Fruit fly (Drosophila melanogaster) whole organism, prepupa: Measurements from ENCODE around the gene Obp99a.
A peak's percentile ranks its signal among the peaks of the same experiment; 100 is the strongest.

Source experiments
- Blimp-1 ChIP-seq: fragments of 200-800 bp; sonication (Bioruptor generic); optimal IDR thresholded peaks from 3 replicates; lab custom pipeline; 2017; ENCODE audit warnings: missing biosample characterization, missing genetic modification characterization, mild to moderate bottlenecking, moderate library complexity, missing genetic modification reagents
- CG11294 ChIP-seq: fragments of 200-800 bp; sonication (Bioruptor generic); IDR thresholded peaks from 2 replicates; pipeline ENCODE4 v1.3.6; 2022; ENCODE audit warnings: missing biosample characterization, missing genetic modification characterization
- CG11902 ChIP-seq: fragments of 200-800 bp; sonication (Bioruptor generic); optimal IDR thresholded peaks from 3 replicates; lab custom pipeline; 2016; ENCODE audit warnings: missing biosample characterization, missing genetic modification characterization
- CG15336 ChIP-seq: fragments of 200-800 bp; sonication (Bioruptor generic); IDR thresholded peaks from 2 replicates; pipeline ENCODE4 v1.3.6; 2022; ENCODE audit warnings: missing biosample characterization, missing genetic modification characterization
- CG1621 ChIP-seq: fragments of 200-800 bp; sonication (Bioruptor generic); optimal IDR thresholded peaks from 3 replicates; lab custom pipeline; 2018; ENCODE audit warnings: missing biosample characterization, mild to moderate bottlenecking, missing genetic modification characterization
- CG16779 ChIP-seq: fragments of 200-800 bp; sonication (Bioruptor generic); optimal IDR thresholded peaks from 3 replicates; lab custom pipeline; 2017; ENCODE audit warnings: missing biosample characterization, mild to moderate bottlenecking, missing genetic modification characterization
- CG3032 ChIP-seq: fragments of 200-800 bp; optimal IDR thresholded peaks from 2 replicates; lab custom pipeline; 2019; ENCODE audit warnings: missing biosample characterization, mild to moderate bottlenecking, missing genetic modification characterization, moderate library complexity
- CG32006 ChIP-seq: fragments of 200-800 bp; sonication (Bioruptor generic); optimal IDR thresholded peaks from 3 replicates; lab custom pipeline; 2017; ENCODE audit warnings: missing biosample characterization, mild to moderate bottlenecking, missing genetic modification characterization
- CG34406 ChIP-seq: fragments of 200-800 bp; sonication (Bioruptor generic); optimal IDR thresholded peaks from 3 replicates; lab custom pipeline; 2016; ENCODE audit warnings: missing biosample characterization, missing genetic modification characterization
- CG3919 ChIP-seq: fragments of 200-800 bp; sonication (Bioruptor generic); optimal IDR thresholded peaks from 3 replicates; lab custom pipeline; 2016; ENCODE audit warnings: missing biosample characterization, missing genetic modification characterization
- CG4318 ChIP-seq: fragments of 200-800 bp; sonication (Bioruptor generic); optimal IDR thresholded peaks from 3 replicates; lab custom pipeline; 2017; ENCODE audit warnings: missing biosample characterization, mild to moderate bottlenecking, missing genetic modification characterization
- CG6163 ChIP-seq: fragments of 200-800 bp; sonication (Bioruptor generic); IDR thresholded peaks from 3 replicates; pipeline ENCODE4 v1.3.6; 2022; ENCODE audit warnings: missing biosample characterization, missing genetic modification characterization
- CG6276 ChIP-seq: fragments of 200-800 bp; sonication (Bioruptor generic); optimal IDR thresholded peaks from 2 replicates; lab custom pipeline; 2017; ENCODE audit warnings: missing biosample characterization, mild to moderate bottlenecking, missing genetic modification characterization
- CG6792 ChIP-seq: fragments of 200-800 bp; sonication (Bioruptor generic); optimal IDR thresholded peaks from 3 replicates; lab custom pipeline; 2016; ENCODE audit warnings: missing biosample characterization, missing genetic modification characterization
- CG7368 ChIP-seq: fragments of 200-800 bp; sonication (Bioruptor generic); optimal IDR thresholded peaks from 3 replicates; lab custom pipeline; 2016; ENCODE audit warnings: missing biosample characterization, missing genetic modification characterization
- CG8119 ChIP-seq: fragments of 200-800 bp; sonication (Bioruptor generic); IDR thresholded peaks from 3 replicates; pipeline ENCODE4 v1.3.6; 2022; ENCODE audit warnings: missing biosample characterization, missing genetic modification characterization
- CG8319 ChIP-seq: fragments of 200-800 bp; sonication (Bioruptor generic); optimal IDR thresholded peaks from 3 replicates; lab custom pipeline; 2016; ENCODE audit warnings: missing biosample characterization, missing genetic modification characterization
- CG8632 ChIP-seq: fragments of 200-800 bp; sonication (Bioruptor generic); optimal IDR thresholded peaks from 3 replicates; lab custom pipeline; 2016; ENCODE audit warnings: missing biosample characterization, missing genetic modification characterization
- CG9139 ChIP-seq: fragments of 200-800 bp; sonication (Bioruptor generic); optimal IDR thresholded peaks from 3 replicates; lab custom pipeline; 2017; ENCODE audit warnings: missing biosample characterization, mild to moderate bottlenecking, missing genetic modification characterization
- Eip75B ChIP-seq: fragments of 200-800 bp; sonication (Bioruptor generic); optimal IDR thresholded peaks from 3 replicates; lab custom pipeline; 2016; ENCODE audit warnings: missing biosample characterization, missing genetic modification characterization
- Eip78C ChIP-seq: fragments of 200-800 bp; sonication (Bioruptor generic); peaks from one replicate; lab custom pipeline; 2016; ENCODE audit warnings: missing biosample characterization, missing genetic modification characterization
- Eip93F ChIP-seq: fragments of 200-800 bp; sonication (Bioruptor generic); optimal IDR thresholded peaks from 2 replicates; lab custom pipeline; 2016; ENCODE audit warnings: missing biosample characterization, mild to moderate bottlenecking, missing genetic modification characterization
- Ets96B ChIP-seq: fragments of 200-800 bp; optimal IDR thresholded peaks from 2 replicates; lab custom pipeline; 2019; ENCODE audit warnings: missing biosample characterization, mild to moderate bottlenecking, missing genetic modification characterization, moderate library complexity
- Hr38 ChIP-seq: sonication (Bioruptor generic); optimal IDR thresholded peaks from 2 replicates; lab custom pipeline; 2016; ENCODE audit warnings: missing biosample characterization, missing genetic modification characterization
- Hr39 ChIP-seq: fragments of 200-800 bp; sonication (Bioruptor generic); optimal IDR thresholded peaks from 2 replicates; lab custom pipeline; 2016; ENCODE audit warnings: missing biosample characterization, missing genetic modification characterization
- Met ChIP-seq: fragments of 200-800 bp; sonication (Bioruptor generic); optimal IDR thresholded peaks from 3 replicates; lab custom pipeline; 2016; ENCODE audit warnings: missing biosample characterization, missing genetic modification characterization
- OdsH ChIP-seq: fragments of 200-800 bp; sonication (Bioruptor generic); optimal IDR thresholded peaks from 3 replicates; lab custom pipeline; 2016; ENCODE audit warnings: missing biosample characterization, missing genetic modification characterization
- Sox102F ChIP-seq: fragments of 200-800 bp; sonication (Bioruptor generic); optimal IDR thresholded peaks from 2 replicates; lab custom pipeline; 2016; ENCODE audit warnings: missing biosample characterization, mild to moderate bottlenecking, missing genetic modification characterization
- Sox15 ChIP-seq: fragments of 200-800 bp; sonication (Bioruptor generic); optimal IDR thresholded peaks from 3 replicates; lab custom pipeline; 2016; ENCODE audit warnings: missing biosample characterization, missing genetic modification characterization
- achi ChIP-seq: fragments of 200-800 bp; sonication (Bioruptor generic); optimal IDR thresholded peaks from 3 replicates; lab custom pipeline; 2016; ENCODE audit warnings: missing biosample characterization, missing genetic modification characterization
- acj6 ChIP-seq: fragments of 200-800 bp; sonication (Bioruptor generic); optimal IDR thresholded peaks from 3 replicates; lab custom pipeline; 2016; ENCODE audit warnings: missing biosample characterization, missing genetic modification characterization
- cyc ChIP-seq: fragments of 200-800 bp; sonication (Bioruptor generic); optimal IDR thresholded peaks from 3 replicates; lab custom pipeline; 2016; ENCODE audit warnings: missing biosample characterization, missing genetic modification characterization
- fd59A ChIP-seq: fragments of 200-800 bp; sonication (Bioruptor generic); optimal IDR thresholded peaks from 2 replicates; lab custom pipeline; 2017; ENCODE audit warnings: missing biosample characterization, mild to moderate bottlenecking, missing genetic modification characterization, missing genetic modification reagents
- fd85E ChIP-seq: fragments of 200-800 bp; sonication (Bioruptor generic); optimal IDR thresholded peaks from 3 replicates; lab custom pipeline; 2016; ENCODE audit warnings: missing biosample characterization, missing genetic modification characterization
- net ChIP-seq: fragments of 200-800 bp; sonication (Bioruptor generic); optimal IDR thresholded peaks from 3 replicates; lab custom pipeline; 2016; ENCODE audit warnings: missing biosample characterization, missing genetic modification characterization
- pdm3 ChIP-seq: fragments of 200-800 bp; sonication (Bioruptor generic); optimal IDR thresholded peaks from 3 replicates; lab custom pipeline; 2016; ENCODE audit warnings: missing biosample characterization, missing genetic modification characterization
- salr ChIP-seq, 2 experiments: fragments of 200-800 bp; sonication (Bioruptor generic); optimal IDR thresholded peaks; 3 replicates each; lab custom pipeline; 2016 to 2018; ENCODE audit warnings: missing biosample characterization in 2 of 2, missing genetic modification characterization in 2 of 2, mild to moderate bottlenecking in 1 of 2
- ss ChIP-seq, 2 experiments: fragments of 200-800 bp; sonication (Bioruptor generic); optimal IDR thresholded peaks; 2 replicates in 1 of 2; 3 replicates in 1 of 2; lab custom pipeline; 2017 to 2018; ENCODE audit warnings: mild to moderate bottlenecking in 2 of 2, missing biosample characterization in 2 of 2, missing genetic modification characterization in 2 of 2, moderate library complexity in 1 of 2
- svp ChIP-seq: fragments of 200-800 bp; sonication (Bioruptor generic); peaks from one replicate; lab custom pipeline; 2016; ENCODE audit warnings: missing biosample characterization, missing genetic modification characterization
- topi ChIP-seq: fragments of 200-800 bp; sonication (Bioruptor generic); optimal IDR thresholded peaks from 3 replicates; lab custom pipeline; 2016; ENCODE audit warnings: missing biosample characterization, missing genetic modification characterization
- vri ChIP-seq: fragments of 200-800 bp; sonication (Bioruptor generic); optimal IDR thresholded peaks from 3 replicates; lab custom pipeline; 2016; ENCODE audit warnings: missing biosample characterization, mild to moderate bottlenecking, missing genetic modification characterization

Gene Obp99a

DNA sequence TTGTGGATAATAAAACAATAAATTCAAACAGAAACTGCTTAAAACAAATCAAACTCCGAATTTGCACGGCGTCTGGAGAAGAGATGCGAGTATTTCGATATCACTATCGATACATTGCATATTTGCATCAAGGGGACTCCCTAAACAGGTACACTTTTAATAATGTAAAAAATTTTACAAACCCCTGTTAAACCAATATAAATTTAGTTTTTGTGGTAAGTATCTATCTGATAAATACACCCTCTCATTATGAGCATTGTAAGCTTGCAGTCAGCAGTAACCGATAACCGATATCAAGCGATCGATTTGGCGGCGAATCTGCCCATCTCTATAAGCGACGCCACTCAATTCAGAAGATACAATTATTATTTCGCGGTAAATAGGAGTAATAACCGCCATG is 3.9 kb downstream of the Obp99a start, which contains the start of the genes Bub3 and Cap-D2 (continued):
- TF ChIP-seq Hr39 (GFP tag; lab: Kevin White, UChicago) (peak; percentile 69), net (GFP tag; lab: Kevin White, UChicago) (peak; percentile 44), cyc (GFP tag; lab: Kevin White, UChicago) (peak; percentile 73), acj6 (peak; percentile 56), Eip78C (GFP tag; lab: Kevin White, UChicago) (peak; percentile 84), CG3919 (peak; percentile 66), CG16779 (tag; lab: Kevin White, UChicago) (no peak), Sox15 (GFP tag; lab: Kevin White, UChicago) (peak; percentile 48), CG32006 (GFP tag; lab: Kevin White, UChicago) (peak; percentile 59), Eip93F (GFP tag; lab: Kevin White, UChicago) (peak; percentile 30), CG3032 (tag; lab: Kevin White, UChicago) (peak; percentile 52), vri (GFP tag; lab: Kevin White, UChicago) (no peak), CG4318 (no peak), Eip75B (no peak), fd59A (GFP tag; lab: Kevin White, UChicago) (no peak), CG11902 (GFP tag; lab: Kevin White, UChicago) (peak; percentile 38), achi (GFP tag; lab: Kevin White, UChicago) (peak; percentile 62), CG6163 (peak; percentile 77), Blimp-1 (no peak), Hr38 (GFP tag; lab: Kevin White, UChicago) (no peak), CG34406 (GFP tag; lab: Kevin White, UChicago) (peak; percentile 19), CG6276 (GFP tag; lab: Kevin White, UChicago) (no peak), salr (GFP tag; optimal IDR thresholded peaks at IDR 0.05; lab: Kevin White, UChicago) (no peak), Met (peak; percentile 66), Sox102F (GFP tag; lab: Kevin White, UChicago) (peak; percentile 41), ss (GFP tag; optimal IDR thresholded peaks at IDR 0.05; lab: Kevin White, UChicago) (no peak), CG8119 (GFP tag; lab: Robert Waterston, UW) (peak; percentile 47; the same call in 2 of the 3 replicates), OdsH (peak; percentile 75), CG6792 (GFP tag; lab: Kevin White, UChicago) (peak; percentile 37), CG11294 (GFP tag; lab: Robert Waterston, UW) (no peak; the same call in 1 of the 2 replicates), CG7368 (peak; percentile 31), CG8632 (GFP tag; lab: Kevin White, UChicago) (peak; percentile 27), CG9139 (GFP tag; lab: Kevin White, UChicago) (no peak), svp (GFP tag; lab: Kevin White, UChicago) (peak; percentile 84)

DNA sequence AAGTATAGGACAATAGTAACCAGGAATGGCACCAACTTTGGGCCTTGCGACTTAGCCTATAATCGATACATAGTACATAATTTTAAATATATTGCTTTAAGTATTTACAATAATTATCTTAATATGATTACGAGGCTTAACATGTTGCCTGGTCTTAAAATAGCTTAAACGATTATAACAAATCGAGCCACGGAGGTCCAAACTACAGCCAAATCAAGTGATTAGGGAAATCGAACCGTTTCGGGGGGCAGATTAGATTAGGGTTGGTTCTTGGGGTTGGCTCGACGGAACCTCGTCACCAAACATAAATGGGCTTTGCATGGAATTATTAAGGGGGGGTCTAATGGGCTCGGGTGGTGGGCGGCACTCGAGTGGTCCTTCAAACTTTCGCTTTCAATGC is 9.8 kb downstream of the Obp99a start:
- TF ChIP-seq CG1621 (tag; lab: Kevin White, UChicago) = no peak
- TF ChIP-seq achi (GFP tag; lab: Kevin White, UChicago) = no peak
- TF ChIP-seq Blimp-1 = no peak
- TF ChIP-seq CG9139 (GFP tag; lab: Kevin White, UChicago) = no peak
- TF ChIP-seq pdm3 (GFP tag; lab: Kevin White, UChicago) = no peak
- no peak for TF ChIP-seq CG8319 (GFP tag; lab: Kevin White, UChicago)
- TF ChIP-seq Ets96B = no peak
- no peak for TF ChIP-seq Eip78C (GFP tag; lab: Kevin White, UChicago)
- no peak for TF ChIP-seq CG3032 (tag; lab: Kevin White, UChicago)
- no peak for TF ChIP-seq Sox102F (GFP tag; lab: Kevin White, UChicago)
- TF ChIP-seq CG15336 (GFP tag; lab: Robert Waterston, UW) = no peak
- no peak for TF ChIP-seq fd85E (GFP tag; lab: Kevin White, UChicago)
- no peak for TF ChIP-seq fd59A (GFP tag; lab: Kevin White, UChicago)
- TF ChIP-seq topi (GFP tag; lab: Kevin White, UChicago) = no peak
- no peak for TF ChIP-seq CG8632 (GFP tag; lab: Kevin White, UChicago)
